Fruit fly (Drosophila melanogaster): ENCODE measurements around the gene Aven.
A peak's percentile ranks its signal among the peaks of the same experiment; 100 is the strongest.

Gene Aven

DNA sequence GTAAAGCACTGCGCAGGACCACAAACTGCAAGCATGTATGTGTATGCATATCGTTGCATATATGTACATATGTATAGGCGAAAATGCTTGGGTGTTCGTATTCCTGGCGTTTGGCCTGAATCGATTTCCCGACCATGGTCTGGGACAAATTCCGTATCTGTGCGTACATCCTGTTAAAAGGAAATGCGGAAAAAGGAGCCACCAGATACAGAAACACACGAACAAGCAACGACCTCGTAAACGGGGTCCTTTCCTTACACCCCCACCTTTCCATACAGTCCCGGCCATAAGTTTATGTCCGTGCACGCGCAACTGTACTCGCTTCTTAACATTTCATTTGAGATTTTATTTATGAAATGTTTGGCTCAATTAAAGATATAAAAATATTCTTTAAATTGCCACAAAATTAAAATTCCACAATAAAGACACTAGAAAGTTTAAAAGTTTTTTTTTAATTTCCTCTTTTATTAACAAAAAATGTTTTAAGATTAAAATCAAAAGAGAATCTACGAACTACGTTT, 45.5 kb downstream of the Aven start:
- TF ChIP-seq CG12219 (GFP tag; optimal IDR thresholded peaks at IDR 0.05) = no peak
- no peak for TF ChIP-seq CG17802 (tag; optimal IDR thresholded peaks at IDR 0.05)
- TF ChIP-seq insv (GFP tag; optimal IDR thresholded peaks at IDR 0.05) = no peak
- no peak for TF ChIP-seq Sry-β (GFP tag; optimal IDR thresholded peaks at IDR 0.05)
- no peak for TF ChIP-seq otp (GFP tag; IDR thresholded peaks at IDR 0.05)
- TF ChIP-seq nmo (GFP tag; optimal IDR thresholded peaks at IDR 0.05) = no peak
- TF ChIP-seq Blimp-1 (GFP tag; optimal IDR thresholded peaks at IDR 0.05) = no peak
- TF ChIP-seq dmrt99B (tag; optimal IDR thresholded peaks at IDR 0.05) = peak; percentile 20
- no peak for TF ChIP-seq unc-4 (GFP tag; IDR thresholded peaks at IDR 0.05; ENCODE audit: partially characterized antibody)
- TF ChIP-seq CG4424 (GFP tag; optimal IDR thresholded peaks at IDR 0.05) = no peak
- TF ChIP-seq CG8281 (tag; optimal IDR thresholded peaks at IDR 0.05) = no peak
- TF ChIP-seq CG15514 (GFP tag; optimal IDR thresholded peaks at IDR 0.05) = no peak
- peak; percentile 28; the same call in 1 of the 3 replicates for TF ChIP-seq ci (GFP tag; IDR thresholded peaks at IDR 0.05)
- no peak for TF ChIP-seq gcm (GFP tag; optimal IDR thresholded peaks at IDR 0.05)
- no peak for TF ChIP-seq CG17829 (tag; optimal IDR thresholded peaks at IDR 0.05)
- peak; percentile 21 for TF ChIP-seq CG11504 (tag; optimal IDR thresholded peaks at IDR 0.05)
- TF ChIP-seq CG1832 (GFP tag; optimal IDR thresholded peaks at IDR 0.05) = no peak
- no peak for TF ChIP-seq CG11560 (tag; IDR thresholded peaks at IDR 0.05)
- no peak for TF ChIP-seq CG32767 (GFP tag; IDR thresholded peaks at IDR 0.05)
- peak; percentile 15 for TF ChIP-seq grau (tag; optimal IDR thresholded peaks at IDR 0.05)
- TF ChIP-seq CG16815 (GFP tag; optimal IDR thresholded peaks at IDR 0.05) = no peak
- no peak for TF ChIP-seq CG6689 (GFP tag; IDR thresholded peaks at IDR 0.05)
- no peak for TF ChIP-seq CG8924 (tag; optimal IDR thresholded peaks at IDR 0.05)
- TF ChIP-seq CG4617 (GFP tag; optimal IDR thresholded peaks at IDR 0.05; ENCODE audit: borderline replicate concordance) = no peak
- TF ChIP-seq croc (GFP tag; conservative IDR thresholded peaks at IDR 0.05) = no peak
- TF ChIP-seq chif (GFP tag; optimal IDR thresholded peaks at IDR 0.05) = no peak
- TF ChIP-seq Hsf (GFP tag; optimal IDR thresholded peaks at IDR 0.05) = no peak
- no peak for TF ChIP-seq hth (optimal IDR thresholded peaks at IDR 0.05)
- TF ChIP-seq CG3847 (GFP tag; IDR thresholded peaks at IDR 0.05) = no peak
- TF ChIP-seq HmgD (GFP tag; optimal IDR thresholded peaks at IDR 0.05) = no peak
- TF ChIP-seq HLHmδ (GFP tag; optimal IDR thresholded peaks at IDR 0.05) = no peak
- TF ChIP-seq gt (GFP tag; IDR thresholded peaks at IDR 0.05) = no peak
- no peak for TF ChIP-seq CG12104 (GFP tag; optimal IDR thresholded peaks at IDR 0.05)
- TF ChIP-seq tgo (GFP tag; IDR thresholded peaks at IDR 0.05) = no peak
- TF ChIP-seq sqz (GFP tag; optimal IDR thresholded peaks at IDR 0.05) = peak; percentile 68
- no peak for TF ChIP-seq gro (GFP tag; optimal IDR thresholded peaks at IDR 0.05)
- peak; percentile 85 for TF ChIP-seq Deaf1 (tag; optimal IDR thresholded peaks at IDR 0.05)
- no peak for TF ChIP-seq CG10267 (tag; optimal IDR thresholded peaks at IDR 0.05)
- TF ChIP-seq CG17328 (GFP tag; IDR thresholded peaks at IDR 0.05) = no peak
- TF ChIP-seq nerfin-1 (tag; optimal IDR thresholded peaks at IDR 0.05) = peak; percentile 56
- TF ChIP-seq CG11696 (GFP tag; IDR thresholded peaks at IDR 0.05) = peak; percentile 61; the same call in 1 of the 2 replicates
- no peak for TF ChIP-seq CG13424 (tag; optimal IDR thresholded peaks at IDR 0.05)
- no peak for TF ChIP-seq CG4820 (GFP tag; optimal IDR thresholded peaks at IDR 0.05)
- TF ChIP-seq CG12236 (GFP tag; optimal IDR thresholded peaks at IDR 0.05) = no peak
- TF ChIP-seq Ada2b (GFP tag; IDR thresholded peaks at IDR 0.05) = no peak
- no peak for TF ChIP-seq ttk (GFP tag; IDR thresholded peaks at IDR 0.05)
- TF ChIP-seq HLH54F (GFP tag; optimal IDR thresholded peaks at IDR 0.05) = no peak
- no peak for TF ChIP-seq luna (GFP tag; optimal IDR thresholded peaks at IDR 0.05)
- no peak for TF ChIP-seq CG17568 (GFP tag; optimal IDR thresholded peaks at IDR 0.05)
- no peak for TF ChIP-seq E2f1 (GFP tag; IDR thresholded peaks at IDR 0.05)
- TF ChIP-seq Lpt (GFP tag; optimal IDR thresholded peaks at IDR 0.05) = no peak
